Fruit fly (Drosophila melanogaster): ENCODE results near the gene CG43739.

CG43739 gene

DNA sequence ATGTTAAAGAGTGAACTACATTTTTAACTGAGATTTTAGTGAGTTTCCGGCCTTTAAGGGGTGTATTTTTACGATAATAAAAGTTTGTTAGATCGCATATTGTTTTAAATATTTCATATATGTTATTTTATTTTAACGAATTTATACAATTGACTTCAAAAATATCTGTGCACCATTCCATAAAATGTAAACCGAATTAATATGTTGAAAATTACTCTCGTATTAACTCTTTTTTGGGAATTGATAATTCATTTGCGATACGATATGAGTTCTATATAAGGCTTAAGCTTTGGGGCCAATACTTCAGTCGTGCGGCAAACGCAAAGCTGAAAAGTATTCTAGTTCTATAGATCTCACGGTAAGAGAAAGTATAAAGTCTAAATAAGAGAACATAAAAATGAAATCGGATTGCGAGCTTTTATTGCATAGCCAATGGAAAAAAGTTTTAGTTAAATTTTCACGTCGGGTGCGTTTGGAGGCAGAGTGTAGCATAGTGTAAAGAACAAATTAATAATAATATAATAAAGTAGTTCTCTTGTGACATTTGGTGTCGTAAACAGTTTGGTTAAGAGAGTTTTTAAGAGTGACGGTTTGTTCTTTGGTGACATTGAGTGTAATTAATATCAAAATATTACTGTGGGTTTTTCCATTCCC lies 94.5 kb downstream of the CG43739 start:
- TF ChIP-seq cyc (GFP tag; optimal IDR thresholded peaks at IDR 0.05) (no peak), Eip78C (GFP tag) (peak; percentile 33)

DNA sequence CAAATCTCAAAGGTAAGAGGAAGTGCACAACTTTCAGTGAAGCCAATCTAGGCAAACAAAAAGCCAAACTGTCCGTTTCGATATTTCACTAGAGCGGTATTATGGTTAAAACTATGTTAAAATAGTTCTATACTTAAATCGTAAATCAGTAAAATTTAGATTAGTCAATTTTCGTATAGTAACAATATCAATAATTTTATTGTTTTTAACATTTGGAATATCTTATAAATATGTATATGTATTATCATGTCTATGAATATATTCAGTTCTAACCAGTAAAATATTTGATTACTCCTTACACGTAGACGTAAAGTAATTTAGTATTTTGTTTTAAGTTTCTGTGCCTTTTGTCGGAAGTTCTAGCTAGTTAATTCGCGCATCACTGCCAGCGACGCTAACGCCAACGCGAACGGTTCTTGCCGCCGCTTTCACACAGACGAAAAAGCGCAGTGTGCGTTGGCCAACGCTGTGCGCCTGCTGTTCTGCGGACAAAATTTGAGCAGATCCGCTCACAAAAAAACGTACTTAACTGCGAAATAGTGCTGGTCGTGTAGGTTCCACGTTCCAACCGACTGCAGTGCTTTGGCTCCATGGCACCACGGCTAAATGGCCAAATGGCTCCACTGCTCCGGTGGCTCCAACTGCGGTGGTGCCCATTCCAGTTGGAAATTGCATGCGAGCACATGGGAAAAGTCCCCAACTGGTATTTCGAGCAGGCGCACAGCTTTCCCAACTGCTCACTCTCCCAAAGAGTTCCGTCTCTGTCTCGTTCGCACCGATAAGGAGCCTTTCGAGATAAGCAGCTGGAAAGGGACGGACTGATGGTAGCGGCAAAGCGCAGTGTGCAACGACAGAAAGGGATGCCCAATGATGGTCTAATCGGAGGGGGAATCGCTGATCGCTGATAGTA lies 95.3 kb downstream of the CG43739 start:
- TF ChIP-seq CG11762 (GFP tag; optimal IDR thresholded peaks at IDR 0.05; ENCODE audit: insufficient read depth) (no peak), Ets21C (GFP tag; optimal IDR thresholded peaks at IDR 0.05) (no peak), Eip93F (GFP tag; optimal IDR thresholded peaks at IDR 0.05) (peak; percentile 89), CG7368 (GFP tag; optimal IDR thresholded peaks at IDR 0.05) (no peak), Sox14 (GFP tag; optimal IDR thresholded peaks at IDR 0.05) (peak; percentile 44), ss (GFP tag; optimal IDR thresholded peaks at IDR 0.05) (peak; percentile 32 to 41), Met (GFP tag; optimal IDR thresholded peaks at IDR 0.05) (no peak), net (GFP tag; optimal IDR thresholded peaks at IDR 0.05) (no peak), Lpt (GFP tag; optimal IDR thresholded peaks at IDR 0.05) (no peak), Sox102F (GFP tag; optimal IDR thresholded peaks at IDR 0.05) (peak; percentile 54), CG6854 (GFP tag; optimal IDR thresholded peaks at IDR 0.05) (peak; percentile 74), CG32006 (GFP tag; optimal IDR thresholded peaks at IDR 0.05) (peak; percentile 44), fd85E (GFP tag; optimal IDR thresholded peaks at IDR 0.05) (no peak), CG6808 (GFP tag; optimal IDR thresholded peaks at IDR 0.05) (peak; percentile 99), svp (GFP tag) (peak; percentile 93), CG11902 (GFP tag; optimal IDR thresholded peaks at IDR 0.05) (no peak), Hr38 (GFP tag; optimal IDR thresholded peaks at IDR 0.05) (no peak), achi (GFP tag; optimal IDR thresholded peaks at IDR 0.05) (no peak), topi (GFP tag; optimal IDR thresholded peaks at IDR 0.05) (peak; percentile 19), esn (GFP tag; optimal IDR thresholded peaks at IDR 0.05) (peak; percentile 20), Hr4 (GFP tag; optimal IDR thresholded peaks at IDR 0.05) (no peak), fkh (GFP tag; optimal IDR thresholded peaks at IDR 0.05) (no peak), Smox (GFP tag; optimal IDR thresholded peaks at IDR 0.05) (no peak), CG16779 (tag; optimal IDR thresholded peaks at IDR 0.05) (peak; percentile 2), CG8319 (GFP tag; optimal IDR thresholded peaks at IDR 0.05) (no peak), Sox15 (GFP tag; optimal IDR thresholded peaks at IDR 0.05) (no peak), Hr39 (GFP tag; optimal IDR thresholded peaks at IDR 0.05) (no peak), CG10631 (GFP tag; optimal IDR thresholded peaks at IDR 0.05) (peak; percentile 34), CG15336 (GFP tag; IDR thresholded peaks at IDR 0.05) (no peak; the same call in 1 of the 2 replicates), Ets96B (tag; optimal IDR thresholded peaks at IDR 0.05) (no peak), CG11294 (GFP tag; IDR thresholded peaks at IDR 0.05) (no peak), lz (GFP tag; optimal IDR thresholded peaks at IDR 0.05) (no peak), Eip78C (GFP tag) (peak; percentile 59), Blimp-1 (GFP tag; optimal IDR thresholded peaks at IDR 0.05) (no peak), salr (GFP tag; optimal IDR thresholded peaks at IDR 0.05) (peak in 1 of 2 experiments; percentile 18), eg (GFP tag; IDR thresholded peaks at IDR 0.05) (no peak), CG1621 (tag; optimal IDR thresholded peaks at IDR 0.05) (peak; percentile 90), cyc (GFP tag; optimal IDR thresholded peaks at IDR 0.05) (no peak), dac (GFP tag; optimal IDR thresholded peaks at IDR 0.05) (peak; percentile 3), CG9139 (GFP tag; optimal IDR thresholded peaks at IDR 0.05) (peak; percentile 56), CG3919 (GFP tag; optimal IDR thresholded peaks at IDR 0.05) (peak; percentile 37), CG6163 (GFP tag; IDR thresholded peaks at IDR 0.05) (peak; percentile 73; the same call in 2 of the 3 replicates), CG4318 (GFP tag; optimal IDR thresholded peaks at IDR 0.05) (peak; percentile 7), CG8119 (GFP tag; IDR thresholded peaks at IDR 0.05) (peak; percentile 40; the same call in 1 of the 3 replicates), fd59A (GFP tag; optimal IDR thresholded peaks at IDR 0.05) (peak; percentile 32), acj6 (GFP tag; optimal IDR thresholded peaks at IDR 0.05) (peak; percentile 22), OdsH (GFP tag; optimal IDR thresholded peaks at IDR 0.05) (no peak)

All from whole organism, prepupa.